Worm (Caenorhabditis elegans): ENCODE results near the gene D1086.2.

D1086.2 gene

DNA sequence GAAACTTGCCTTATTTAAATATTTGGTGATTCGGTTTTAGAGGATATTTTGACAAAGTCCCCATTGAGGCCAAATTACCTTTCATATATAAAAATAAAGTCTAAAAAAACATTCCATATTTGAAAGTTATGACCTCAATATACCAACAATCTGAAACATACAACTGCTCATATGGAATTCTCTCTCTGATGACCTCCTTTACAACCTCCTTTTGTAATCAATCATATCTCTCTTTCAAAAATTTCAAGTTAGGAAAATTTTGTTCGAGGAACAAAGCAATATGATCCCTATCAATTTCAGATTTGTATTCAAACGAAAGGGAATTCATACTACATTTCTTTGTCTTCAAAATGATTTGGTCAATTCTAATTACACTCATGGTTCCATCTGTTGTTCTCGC, 19.0 kb downstream of the D1086.2 start, which contains the start of gene D1086.6:
TSS of gene D1086.6 (plus strand) at position 301 of the 400 bp plus-strand sequence.
- TF ChIP-seq blmp-1 (tag; optimal IDR thresholded peaks at IDR 0.05): no peak
- no peak for TF ChIP-seq aha-1 (tag; optimal IDR thresholded peaks at IDR 0.05)
- TF ChIP-seq mab-9 (GFP tag; IDR thresholded peaks at IDR 0.05): no peak
- no peak for TF ChIP-seq fkh-10 (GFP tag; optimal IDR thresholded peaks at IDR 0.05)
- TF ChIP-seq egl-13 (tag; optimal IDR thresholded peaks at IDR 0.05): no peak

DNA sequence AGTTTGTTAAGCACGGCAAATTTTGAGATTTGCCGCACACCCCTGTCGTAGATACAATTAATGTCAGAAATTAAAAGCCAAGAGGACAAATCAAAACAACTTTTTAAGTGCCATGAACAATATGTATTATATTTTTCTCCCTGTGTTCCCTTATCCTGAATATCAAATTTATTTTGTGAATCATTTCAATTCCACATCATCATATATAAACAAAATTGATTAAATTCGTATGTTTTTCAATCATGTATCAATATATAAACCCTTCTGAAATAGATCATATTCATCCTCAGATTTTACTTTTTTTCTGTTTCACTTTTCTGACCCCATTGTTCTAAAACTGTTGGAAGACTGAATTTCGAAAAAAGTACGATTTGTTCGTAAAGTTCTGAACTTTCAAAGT, 24.3 kb downstream of the D1086.2 start, which contains the start of gene D1086.11:
TSS of gene D1086.11 (plus strand) at position 301 of the 400 bp plus-strand sequence.
- TF ChIP-seq nhr-20 (tag; optimal IDR thresholded peaks at IDR 0.05): no peak
- TF ChIP-seq isw-1 (GFP tag; IDR thresholded peaks at IDR 0.05): no peak
- no peak for TF ChIP-seq nhr-71 (tag; optimal IDR thresholded peaks at IDR 0.05)
- TF ChIP-seq unc-62 (GFP tag; optimal IDR thresholded peaks at IDR 0.05): no peak
- no peak for TF ChIP-seq Y116A8C.19 (tag; optimal IDR thresholded peaks at IDR 0.05; ENCODE audit: borderline replicate concordance)
- TF ChIP-seq sox-4 (tag; optimal IDR thresholded peaks at IDR 0.05): no peak
- TF ChIP-seq nhr-90 (tag; optimal IDR thresholded peaks at IDR 0.05; ENCODE audit: poor library complexity): no peak
- TF ChIP-seq jun-1 (tag; optimal IDR thresholded peaks at IDR 0.05): no peak
- TF ChIP-seq tlp-1 (tag; optimal IDR thresholded peaks at IDR 0.05): no peak
- TF ChIP-seq ceh-8 (GFP tag; optimal IDR thresholded peaks at IDR 0.05): no peak

DNA sequence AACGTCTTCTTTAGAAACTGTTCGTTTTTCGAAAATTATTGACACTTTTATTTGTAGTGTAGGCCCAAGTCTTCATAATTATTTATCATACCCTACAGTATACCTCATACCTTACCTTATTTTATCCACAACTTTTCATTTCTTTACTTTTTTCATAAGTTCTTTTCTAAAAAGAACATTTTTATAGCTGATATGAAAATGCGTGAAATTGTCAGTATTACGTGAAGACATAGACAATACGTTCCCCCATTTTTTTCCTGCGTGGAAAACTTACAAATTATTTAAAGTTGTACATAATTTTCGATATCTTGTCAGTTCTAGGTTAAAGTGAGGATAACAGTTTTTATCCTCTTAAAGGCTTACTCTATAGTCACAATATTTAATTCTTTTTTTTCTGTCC, 28.6 kb downstream of the D1086.2 start:
- TF ChIP-seq ets-5 (GFP tag; IDR thresholded peaks at IDR 0.05) (no peak), hlh-17 (GFP tag; optimal IDR thresholded peaks at IDR 0.05; ENCODE audit: borderline replicate concordance) (no peak), swsn-7 (tag; optimal IDR thresholded peaks at IDR 0.05) (no peak), fkh-10 (GFP tag; optimal IDR thresholded peaks at IDR 0.05) (no peak), mep-1 (tag; optimal IDR thresholded peaks at IDR 0.05) (no peak), elt-3 (tag; optimal IDR thresholded peaks at IDR 0.05) (no peak), nhr-28 (tag; optimal IDR thresholded peaks at IDR 0.05) (no peak), mab-9 (GFP tag; IDR thresholded peaks at IDR 0.05) (no peak)

DNA sequence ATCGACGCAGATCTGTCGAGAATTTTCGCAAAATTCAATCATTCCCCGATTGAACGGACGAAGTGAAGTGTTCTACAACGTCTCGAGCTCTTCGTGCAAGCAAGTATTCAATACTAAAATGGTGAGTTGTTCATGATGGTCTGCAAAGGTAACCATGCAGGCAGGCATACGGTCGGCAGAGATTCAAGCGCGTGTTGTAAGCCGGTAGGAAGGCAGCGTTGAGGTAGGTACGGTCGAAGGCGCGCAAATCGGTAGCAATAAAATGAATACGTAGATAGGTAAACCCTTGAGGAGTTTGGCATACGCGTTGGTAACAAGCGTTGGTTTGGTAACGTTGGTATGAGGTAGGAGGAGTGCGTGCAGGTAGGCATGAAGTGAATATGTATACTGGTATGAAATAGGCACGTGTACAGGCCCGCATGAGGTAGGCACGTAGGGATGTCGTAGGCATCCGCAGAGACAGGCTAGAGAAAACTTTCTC, 30.6 kb downstream of the D1086.2 start, which contains the start of gene D1086.17:
TSS of gene D1086.17 (plus strand) at position 51 of the 481 bp plus-strand sequence.
- no peak for TF ChIP-seq blmp-1 (tag; optimal IDR thresholded peaks at IDR 0.05)
- TF ChIP-seq nhr-85 (tag): no peak
- TF ChIP-seq pax-3 (tag; optimal IDR thresholded peaks at IDR 0.05): no peak
- no peak for TF ChIP-seq alr-1 (tag; optimal IDR thresholded peaks at IDR 0.05; ENCODE audit: borderline replicate concordance)
- TF ChIP-seq ets-5 (GFP tag; IDR thresholded peaks at IDR 0.05): no peak
- TF ChIP-seq nhr-71 (tag; optimal IDR thresholded peaks at IDR 0.05): no peak
- TF ChIP-seq isw-1 (GFP tag; IDR thresholded peaks at IDR 0.05): no peak
- TF ChIP-seq C04F5.9 (tag; optimal IDR thresholded peaks at IDR 0.05): no peak
- no peak for TF ChIP-seq nhr-90 (tag; optimal IDR thresholded peaks at IDR 0.05; ENCODE audit: poor library complexity)

DNA sequence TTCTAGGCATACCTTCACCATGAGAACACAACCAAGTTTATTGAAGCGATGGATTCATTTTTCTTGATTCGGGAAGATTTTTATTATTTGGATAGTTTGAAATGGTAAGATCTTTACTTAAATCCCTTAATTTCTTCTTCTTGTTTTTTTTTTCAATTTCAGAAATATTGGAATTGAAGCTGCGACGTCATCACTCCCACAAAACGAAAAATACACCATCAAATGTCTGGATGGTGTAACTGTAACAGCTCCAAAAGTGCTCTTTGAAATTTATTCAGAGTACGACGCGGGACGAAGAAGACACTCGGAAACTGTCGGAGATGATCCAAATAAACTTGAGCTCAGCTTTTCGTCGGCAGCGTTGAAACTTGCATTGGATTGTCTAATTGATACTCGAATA, 34.0 kb downstream of the D1086.2 start, which contains the start of gene D1086.21:
TSS of gene D1086.21 (plus strand) at position 301 of the 400 bp plus-strand sequence.
- TF ChIP-seq sup-37 (GFP tag; optimal IDR thresholded peaks at IDR 0.05) (no peak), unc-86 (tag; optimal IDR thresholded peaks at IDR 0.05) (no peak), dpl-1 (GFP tag; optimal IDR thresholded peaks at IDR 0.05) (no peak)

DNA sequence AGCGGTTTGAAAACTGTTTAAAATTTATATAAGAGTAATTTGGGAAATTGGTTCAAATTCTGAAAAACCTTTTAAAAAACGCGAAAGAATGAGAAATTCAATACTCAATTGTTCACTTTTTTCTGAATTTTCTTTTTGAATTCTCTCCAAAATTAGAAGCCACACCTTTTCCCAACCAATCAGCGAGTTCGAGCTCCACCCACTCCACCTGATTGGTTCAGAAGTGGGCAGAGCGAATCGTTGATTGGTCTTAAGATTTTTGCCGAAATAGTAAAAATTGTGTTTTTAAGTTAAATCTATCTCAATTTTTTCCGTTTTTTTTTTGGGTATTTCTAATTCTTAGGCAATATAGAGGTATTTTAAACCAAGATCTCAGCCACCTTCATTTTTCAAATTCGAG, 34.5 kb downstream of the D1086.2 start:
- TF ChIP-seq aly-2 (tag; optimal IDR thresholded peaks at IDR 0.05): no peak
- no peak for TF ChIP-seq nhr-28 (tag; optimal IDR thresholded peaks at IDR 0.05)
- TF ChIP-seq lsy-2 (tag; optimal IDR thresholded peaks at IDR 0.05): no peak
- TF ChIP-seq swsn-7 (tag; optimal IDR thresholded peaks at IDR 0.05): no peak
- no peak for TF ChIP-seq ceh-82 (tag; optimal IDR thresholded peaks at IDR 0.05)
- TF ChIP-seq dpl-1 (GFP tag; optimal IDR thresholded peaks at IDR 0.05): no peak
- no peak for TF ChIP-seq nhr-84 (tag; optimal IDR thresholded peaks at IDR 0.05)
- TF ChIP-seq zip-4 (GFP tag; optimal IDR thresholded peaks at IDR 0.05): no peak
- no peak for TF ChIP-seq elt-3 (tag; optimal IDR thresholded peaks at IDR 0.05)
- TF ChIP-seq mab-9 (GFP tag; IDR thresholded peaks at IDR 0.05): no peak
- TF ChIP-seq nhr-76 (tag; optimal IDR thresholded peaks at IDR 0.05): no peak
